Worm (Caenorhabditis elegans) whole organism, L2 larva: Measurements from ENCODE around the gene Y54G2A.11.

Source experiments
- aly-2 ChIP-seq: fragments of 150-350 bp; optimal IDR thresholded peaks from 2 replicates; lab custom pipeline; 2014; ENCODE audit warnings: missing biosample characterization, missing genetic modification characterization
- elt-3 ChIP-seq: sonication (generic microtip); optimal IDR thresholded peaks from 2 replicates; lab custom pipeline; 2017; ENCODE audit warnings: missing biosample characterization, missing genetic modification characterization
- lin-13 ChIP-seq: fragments of 150-350 bp; optimal IDR thresholded peaks from 2 replicates; lab custom pipeline; 2014; ENCODE audit warnings: missing biosample characterization, missing genetic modification reagents, missing genetic modification characterization
- nhr-77 ChIP-seq: fragments of 150-350 bp; optimal IDR thresholded peaks from 2 replicates; lab custom pipeline; 2014; ENCODE audit warnings: missing biosample characterization, missing genetic modification characterization
- snpc-4 ChIP-seq: fragments of 150-350 bp; optimal IDR thresholded peaks from 2 replicates; lab custom pipeline; 2014; ENCODE audit warnings: missing biosample characterization, missing genetic modification characterization
- ztf-11 ChIP-seq: sonication (generic microtip); optimal IDR thresholded peaks from 2 replicates; lab custom pipeline; 2017; ENCODE audit warnings: missing biosample characterization, missing genetic modification characterization

DNA sequence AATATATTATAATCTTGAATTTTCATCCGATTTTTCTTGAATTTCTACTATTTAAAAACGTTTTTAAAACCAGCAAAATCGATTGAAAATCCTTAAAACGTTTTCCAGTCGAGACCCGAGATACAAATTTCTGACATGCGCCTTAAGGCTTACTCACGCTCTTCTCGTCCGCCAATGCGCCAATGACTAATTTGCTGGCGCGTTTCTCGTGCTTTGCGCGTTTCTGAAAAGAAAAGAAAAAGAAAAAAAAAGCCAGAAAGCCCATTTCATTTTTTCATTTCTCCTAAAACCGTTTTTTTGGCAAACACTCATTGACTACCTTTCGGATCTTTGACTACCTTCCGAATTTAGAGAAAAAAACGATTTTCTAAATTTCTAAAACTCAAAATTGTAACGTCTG is 5.1 kb upstream of the Y54G2A.11 start:
- TF ChIP-seq snpc-4 (tag; lab: Kevin White, UChicago) (no peak), ztf-11 (tag; lab: Kevin White, UChicago) (no peak), elt-3 (tag; lab: Kevin White, UChicago) (no peak), nhr-77 (no peak), lin-13 (no peak), aly-2 (tag; lab: Kevin White, UChicago) (no peak)
